Fruit fly (Drosophila melanogaster) whole organism: ENCODE measurements around the gene Obp19d.

ENCODE experiments used
- CG8478 ChIP-seq: fragments of >200 bp; optimal IDR thresholded peaks from 2 replicates; lab custom pipeline; 2018; ENCODE audit warnings: inconsistent platforms
- Dll ChIP-seq: fragments of >200 bp; optimal IDR thresholded peaks from 2 replicates; lab custom pipeline; 2017
- EcR ChIP-seq, 2 experiments: fragments of >200 bp; optimal IDR thresholded peaks; 2 replicates each; lab custom pipeline; 2017; ENCODE audit warnings: missing biosample characterization in 2 of 2, missing genetic modification characterization in 2 of 2, missing genetic modification reagents in 2 of 2
- psq ChIP-seq: fragments of >200 bp; optimal IDR thresholded peaks from 2 replicates; lab custom pipeline; 2017
- usp ChIP-seq: fragments of >200 bp; optimal IDR thresholded peaks from 2 replicates; lab custom pipeline; 2017; ENCODE audit warnings: missing biosample characterization, missing genetic modification characterization, mixed read lengths

- TF ChIP-seq EcR (GFP tag; optimal IDR thresholded peaks at IDR 0.05; lab: Kevin White, UChicago) (no peak), CG8478 (no peak), Dll (lab: Kevin White, UChicago) (no peak), psq (lab: Kevin White, UChicago) (no peak), usp (GFP tag; lab: Kevin White, UChicago) (no peak)
Measured at dm6 chrX:20389633-20390032, 29.8 kb upstream of the Obp19d start.
